Worm (Caenorhabditis elegans) whole organism, L3 larva: ENCODE measurements around the gene flh-3.

Experiments used
- ama-1 ChIP-seq: fragments of 150-350 bp; optimal IDR thresholded peaks from 2 replicates; lab custom pipeline; 2018
- ceh-28 ChIP-seq: fragments of 150-350 bp; optimal IDR thresholded peaks from 2 replicates; lab custom pipeline; 2014; ENCODE audit warnings: missing biosample characterization, missing genetic modification reagents, missing genetic modification characterization
- ceh-9 ChIP-seq: sonication (generic microtip); optimal IDR thresholded peaks from 2 replicates; lab custom pipeline; 2018; ENCODE audit warnings: missing biosample characterization, missing genetic modification characterization
- egl-27 ChIP-seq: sonication (generic microtip); optimal IDR thresholded peaks from 4 replicates; lab custom pipeline; 2017; ENCODE audit warnings: missing biosample characterization, missing genetic modification reagents, missing genetic modification characterization
- elt-1 ChIP-seq: fragments of 150-350 bp; optimal IDR thresholded peaks from 2 replicates; lab custom pipeline; 2014; ENCODE audit warnings: missing biosample characterization, missing genetic modification characterization
- skn-1 ChIP-seq: fragments of 150-350 bp; optimal IDR thresholded peaks from 2 replicates; lab custom pipeline; 2014; ENCODE audit warnings: missing biosample characterization, missing genetic modification characterization
- snpc-4 ChIP-seq: fragments of 150-350 bp; optimal IDR thresholded peaks from 2 replicates; lab custom pipeline; 2014; ENCODE audit warnings: missing biosample characterization, missing genetic modification characterization
- ztf-4 ChIP-seq: fragments of 150-350 bp; optimal IDR thresholded peaks from 2 replicates; lab custom pipeline; 2014; ENCODE audit warnings: missing biosample characterization, missing genetic modification characterization

DNA sequence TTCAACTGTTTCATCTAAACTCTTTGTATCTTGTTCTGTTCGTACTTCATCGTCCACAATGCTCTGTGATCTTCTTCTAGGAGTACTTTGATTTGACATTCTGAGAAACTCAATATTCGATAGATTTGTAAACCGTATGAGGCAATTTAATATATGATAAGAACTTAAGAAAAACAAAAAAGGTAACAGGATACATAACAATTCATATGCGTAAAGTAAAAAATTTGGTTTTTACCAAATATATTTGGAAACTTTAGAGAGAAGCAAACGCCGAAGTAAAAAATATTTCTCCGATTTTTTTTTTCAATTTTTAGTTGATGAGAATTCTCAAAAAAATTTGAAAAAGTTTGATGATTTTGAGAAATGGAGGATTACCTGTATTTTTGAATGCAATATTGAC is 3.4 kb upstream of the flh-3 start, which contains the start of gene Y11D7A.19:
- no peak for TF ChIP-seq ama-1
- TF ChIP-seq skn-1 (tag; lab: Kevin White, UChicago), result no peak
- no peak for TF ChIP-seq snpc-4
- no peak for TF ChIP-seq ztf-4 (tag; lab: Kevin White, UChicago)
- no peak for TF ChIP-seq ceh-28 (tag; lab: Kevin White, UChicago)
- no peak for TF ChIP-seq egl-27
- TF ChIP-seq elt-1 (tag; lab: Kevin White, UChicago), result no peak
- TF ChIP-seq ceh-9 (tag; lab: Kevin White, UChicago), result no peak
